Worm (Caenorhabditis elegans): Measurements from ENCODE around the gene C26E1.2.

- TF ChIP-seq ztf-28 (GFP tag; IDR thresholded peaks at IDR 0.05) = no peak
- TF ChIP-seq mcd-1 (GFP tag; IDR thresholded peaks at IDR 0.05) = no peak
- TF ChIP-seq gei-17 (GFP tag; optimal IDR thresholded peaks at IDR 0.05) = no peak
- TF ChIP-seq ztf-22 (GFP tag; optimal IDR thresholded peaks at IDR 0.05) = no peak
- TF ChIP-seq egl-44 (GFP tag; IDR thresholded peaks at IDR 0.05) = no peak
- no peak for TF ChIP-seq zim-3 (tag; optimal IDR thresholded peaks at IDR 0.05)
- TF ChIP-seq snpc-4 (GFP tag; optimal IDR thresholded peaks at IDR 0.05) = no peak
- no peak for TF ChIP-seq snpc-4 (tag; optimal IDR thresholded peaks at IDR 0.05)
- no peak for TF ChIP-seq B0336.3 (GFP tag; IDR thresholded peaks at IDR 0.05)
- TF ChIP-seq F49E8.2 (tag; optimal IDR thresholded peaks at IDR 0.05; ENCODE audit: insufficient read depth) = no peak
- TF ChIP-seq ets-4 (GFP tag; optimal IDR thresholded peaks at IDR 0.05) = no peak
- no peak for TF ChIP-seq Y53G8AR.9 (GFP tag; conservative IDR thresholded peaks at IDR 0.05)
- no peak for TF ChIP-seq ama-1 (optimal IDR thresholded peaks at IDR 0.05)
- no peak for TF ChIP-seq ama-1 (GFP tag; optimal IDR thresholded peaks at IDR 0.05)
- no peak for TF ChIP-seq attf-6 (GFP tag; IDR thresholded peaks at IDR 0.05)
- no peak for TF ChIP-seq ceh-100 (GFP tag; IDR thresholded peaks at IDR 0.05)
Observed at ce11 chrV:13275959-13276358, 29.0 kb upstream of the C26E1.2 start, which contains the start of gene F32F2.4.
